Worm (Caenorhabditis elegans) whole organism, L1 larva: Measurements from ENCODE around the gene nlp-33.

Experiments used
- irx-1 ChIP-seq: sonication (generic microtip); optimal IDR thresholded peaks from 2 replicates; lab custom pipeline; 2016; ENCODE audit warnings: missing genetic modification characterization, missing compliant biosample characterization
- lin-13 ChIP-seq: fragments of 150-350 bp; optimal IDR thresholded peaks from 2 replicates; lab custom pipeline; 2014; ENCODE audit warnings: missing biosample characterization, missing genetic modification reagents, missing genetic modification characterization
- nhr-237 ChIP-seq: fragments of 150-350 bp; optimal IDR thresholded peaks from 2 replicates; lab custom pipeline; 2014; ENCODE audit warnings: missing biosample characterization, missing genetic modification characterization
- nhr-47 ChIP-seq: sonication (generic microtip); optimal IDR thresholded peaks from 2 replicates; lab custom pipeline; 2016; ENCODE audit warnings: mild to moderate bottlenecking, missing genetic modification characterization, moderate library complexity, missing compliant biosample characterization
- snpc-4 ChIP-seq: fragments of 150-350 bp; optimal IDR thresholded peaks from 2 replicates; lab custom pipeline; 2014; ENCODE audit warnings: missing biosample characterization, missing genetic modification characterization
- unc-62 ChIP-seq: fragments of 150-350 bp; optimal IDR thresholded peaks from 2 replicates; lab custom pipeline; 2014; ENCODE audit warnings: missing biosample characterization, missing genetic modification reagents, missing genetic modification characterization
- zag-1 ChIP-seq: fragments of 150-350 bp; optimal IDR thresholded peaks from 2 replicates; lab custom pipeline; 2014; ENCODE audit warnings: missing biosample characterization, missing genetic modification characterization

ce11 chrV:11140326-11140725 lies 6.8 kb upstream of the nlp-33 start:
- TF ChIP-seq zag-1 (tag; lab: Kevin White, UChicago) (no peak), unc-62 (GFP tag; lab: Kevin White, UChicago) (no peak), irx-1 (tag; lab: Kevin White, UChicago) (no peak), snpc-4 (tag; lab: Kevin White, UChicago) (no peak), nhr-237 (tag; lab: Kevin White, UChicago) (no peak), nhr-47 (tag; lab: Kevin White, UChicago) (no peak), lin-13 (GFP tag; lab: Kevin White, UChicago) (no peak)
